Worm (Caenorhabditis elegans): ENCODE measurements around the gene C50B8.5.

ce11 chrV:13619752-13620151 is 39.0 kb downstream of the C50B8.5 start, which contains the start of gene srd-11:
- no peak for TF ChIP-seq ceh-6 (GFP tag; optimal IDR thresholded peaks at IDR 0.05)
- TF ChIP-seq eyg-1 (tag; optimal IDR thresholded peaks at IDR 0.05), result no peak
